Worm (Caenorhabditis elegans) whole organism, L2 larva: ENCODE data around the gene tlk-1.

ENCODE experiments used
- blmp-1 ChIP-seq: sonication (generic microtip); optimal IDR thresholded peaks from 2 replicates; lab custom pipeline; 2017; ENCODE audit warnings: missing genetic modification characterization, mild to moderate bottlenecking, missing compliant biosample characterization, antibody characterized with exemption, moderate library complexity; ENCODE audit not compliant: insufficient read depth
- egl-27 ChIP-seq: sonication (generic microtip); optimal IDR thresholded peaks from 3 replicates; lab custom pipeline; 2017; ENCODE audit warnings: missing biosample characterization, missing genetic modification reagents, missing genetic modification characterization
- elt-3 ChIP-seq: sonication (generic microtip); optimal IDR thresholded peaks from 2 replicates; lab custom pipeline; 2017; ENCODE audit warnings: missing biosample characterization, missing genetic modification characterization
- lin-39 ChIP-seq: fragments of 150-350 bp; optimal IDR thresholded peaks from 2 replicates; lab custom pipeline; 2014; ENCODE audit warnings: missing biosample characterization, missing genetic modification reagents, missing genetic modification characterization
- lsy-2 ChIP-seq, 2 experiments: fragments of 150-350 bp in 1 of 2; sonication (generic microtip) in 1 of 2; optimal IDR thresholded peaks; 2 replicates each; lab custom pipeline; 2014 to 2017; ENCODE audit warnings: missing biosample characterization in 2 of 2, missing genetic modification characterization in 2 of 2
- mdl-1 ChIP-seq, 2 experiments: fragments of 150-350 bp in 1 of 2; sonication (generic microtip) in 1 of 2; optimal IDR thresholded peaks; 2 replicates each; lab custom pipeline; 2017; ENCODE audit warnings: missing biosample characterization in 2 of 2, missing genetic modification characterization in 2 of 2
- nhr-12 ChIP-seq: fragments of 150-350 bp; optimal IDR thresholded peaks from 2 replicates; lab custom pipeline; 2014; ENCODE audit warnings: missing biosample characterization, missing genetic modification characterization
- sma-9 ChIP-seq, 2 experiments: fragments of 150-350 bp in 1 of 2; sonication (generic microtip) in 1 of 2; optimal IDR thresholded peaks; 2 replicates each; lab custom pipeline; 2014 to 2016; ENCODE audit warnings: missing genetic modification characterization in 2 of 2, mild to moderate bottlenecking in 1 of 2, missing biosample characterization in 1 of 2, missing compliant biosample characterization in 1 of 2, missing genetic modification reagents in 1 of 2, moderate library complexity in 1 of 2
- snpc-4 ChIP-seq: fragments of 150-350 bp; optimal IDR thresholded peaks from 2 replicates; lab custom pipeline; 2014; ENCODE audit warnings: missing biosample characterization, missing genetic modification characterization
- unc-55 ChIP-seq: fragments of 150-350 bp; sonication (generic microtip); optimal IDR thresholded peaks from 3 replicates; lab custom pipeline; 2014; ENCODE audit warnings: missing biosample characterization, missing genetic modification reagents, missing genetic modification characterization
- unc-62 ChIP-seq: fragments of 150-350 bp; optimal IDR thresholded peaks from 2 replicates; lab custom pipeline; 2014; ENCODE audit warnings: missing biosample characterization, missing genetic modification reagents, missing genetic modification characterization
- zag-1 ChIP-seq: fragments of 150-350 bp; optimal IDR thresholded peaks from 2 replicates; lab custom pipeline; 2014; ENCODE audit warnings: missing biosample characterization, missing genetic modification characterization

DNA sequence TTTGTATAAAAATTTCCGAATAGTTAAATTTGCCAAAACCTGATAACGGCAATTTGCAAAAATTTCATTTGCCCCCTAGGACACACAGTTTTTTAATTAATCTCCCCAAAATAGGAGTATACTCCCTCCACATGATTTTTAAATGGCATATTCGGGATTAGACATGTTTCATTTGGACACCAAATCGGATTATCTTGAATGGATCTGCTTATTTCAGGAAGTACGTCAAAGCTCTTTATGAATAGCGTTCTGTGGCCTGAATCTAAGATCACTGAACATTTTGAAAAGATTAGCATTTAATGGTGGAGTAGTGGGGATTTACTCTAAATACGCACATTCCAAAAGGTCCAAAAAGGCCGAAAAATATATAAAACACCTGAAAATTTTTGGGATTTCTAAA, 41.1 kb upstream of the tlk-1 start:
- no peak for TF ChIP-seq zag-1 (tag; lab: Kevin White, UChicago)
- TF ChIP-seq lsy-2 (tag; optimal IDR thresholded peaks at IDR 0.05; lab: Kevin White, UChicago), result no peak
- no peak for TF ChIP-seq lin-39 (tag; lab: Kevin White, UChicago)
- peak; percentile 35 for TF ChIP-seq sma-9 (GFP tag; optimal IDR thresholded peaks at IDR 0.05; lab: Kevin White, UChicago)
- no peak for TF ChIP-seq sma-9 (tag; optimal IDR thresholded peaks at IDR 0.05; lab: Kevin White, UChicago)
- no peak for TF ChIP-seq unc-62
- no peak for TF ChIP-seq blmp-1 (tag; lab: Kevin White, UChicago)
- TF ChIP-seq unc-55 (GFP tag; lab: Kevin White, UChicago), result no peak
- no peak for TF ChIP-seq egl-27 (tag; lab: Kevin White, UChicago)
- no peak for TF ChIP-seq mdl-1 (tag; optimal IDR thresholded peaks at IDR 0.05; lab: Kevin White, UChicago)
- no peak for TF ChIP-seq elt-3 (tag; lab: Kevin White, UChicago)
- no peak for TF ChIP-seq snpc-4 (tag; lab: Kevin White, UChicago)
- no peak for TF ChIP-seq nhr-12 (tag; lab: Kevin White, UChicago)
